Worm (Caenorhabditis elegans): Measurements from ENCODE around the gene nhr-42.

The nhr-42 gene

DNA sequence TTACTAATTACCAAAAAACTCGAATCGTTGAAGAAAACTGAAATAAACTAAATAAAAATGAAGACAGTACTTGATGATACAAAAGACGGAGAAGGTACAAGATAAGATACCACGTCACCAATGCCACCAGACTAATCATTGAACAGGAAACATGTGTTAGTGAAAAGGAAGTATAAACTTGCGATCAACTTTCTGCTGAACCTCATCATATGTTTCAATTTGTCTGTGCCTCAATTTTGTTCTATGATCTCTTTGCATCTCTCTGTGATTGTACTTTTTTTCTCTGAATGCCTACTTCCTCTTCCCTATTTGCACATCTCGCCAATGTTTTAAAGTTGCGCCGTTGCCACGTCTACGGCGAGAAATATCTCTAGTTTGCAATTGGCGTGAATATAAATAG, 4.6 kb upstream of the nhr-42 start (continued):
- TF ChIP-seq nhr-90 (tag; optimal IDR thresholded peaks at IDR 0.05; ENCODE audit: poor library complexity), result peak; percentile 45
- TF ChIP-seq nhr-85 (tag), result peak; percentile 98
- TF ChIP-seq ceh-8 (GFP tag; optimal IDR thresholded peaks at IDR 0.05), result no peak
- peak; percentile 22 to 24 for TF ChIP-seq lsy-2 (tag; optimal IDR thresholded peaks at IDR 0.05)
- TF ChIP-seq nhr-47 (tag; optimal IDR thresholded peaks at IDR 0.05), result peak; percentile 61
- peak; percentile 14 for TF ChIP-seq unc-130 (tag; optimal IDR thresholded peaks at IDR 0.05)
- TF ChIP-seq ceh-88 (GFP tag; IDR thresholded peaks at IDR 0.05), result no peak
- TF ChIP-seq alr-1 (tag; optimal IDR thresholded peaks at IDR 0.05; ENCODE audit: borderline replicate concordance), result no peak
- TF ChIP-seq nhr-19 (GFP tag; conservative IDR thresholded peaks at IDR 0.05), result peak; percentile 72
- no peak for TF ChIP-seq lir-3 (tag; optimal IDR thresholded peaks at IDR 0.05; ENCODE audit: poor library complexity)
- no peak for TF ChIP-seq snpc-4 (tag; optimal IDR thresholded peaks at IDR 0.05)
- TF ChIP-seq nhr-71 (tag; optimal IDR thresholded peaks at IDR 0.05), result peak; percentile 85
- TF ChIP-seq efl-1 (optimal IDR thresholded peaks at IDR 0.05), result no peak
- peak in 1 of 2 experiments; percentile 76 for TF ChIP-seq efl-1 (GFP tag; optimal IDR thresholded peaks at IDR 0.05 in 1 of 2)
- no peak for TF ChIP-seq nhr-12 (tag; optimal IDR thresholded peaks at IDR 0.05)
- TF ChIP-seq C34B4.2 (tag; optimal IDR thresholded peaks at IDR 0.05), result no peak
- TF ChIP-seq hpl-2 (GFP tag; optimal IDR thresholded peaks at IDR 0.05), result peak; percentile 30
- no peak for TF ChIP-seq dsc-1 (tag; optimal IDR thresholded peaks at IDR 0.05)
- no peak for TF ChIP-seq efl-3 (GFP tag; optimal IDR thresholded peaks at IDR 0.05)

- TF ChIP-seq blmp-1 (tag; optimal IDR thresholded peaks at IDR 0.05) (no peak), ztf-4 (tag; optimal IDR thresholded peaks at IDR 0.05) (no peak), sup-37 (GFP tag; optimal IDR thresholded peaks at IDR 0.05) (no peak), efl-1 (optimal IDR thresholded peaks at IDR 0.05) (no peak), efl-1 (GFP tag; optimal IDR thresholded peaks at IDR 0.05 in 1 of 2) (peak in 1 of 2 experiments; percentile 37)
These were observed 1.5 kb upstream of the nhr-42 start, which contains the start of gene nhr-107 for ce11 chrV:6997041-6997552. Gene nhr-107, minus strand, starts transcription at chrV:6997091.

- TF ChIP-seq C16A3.4 (tag; optimal IDR thresholded peaks at IDR 0.05), result no peak
- TF ChIP-seq efl-1 (optimal IDR thresholded peaks at IDR 0.05), result no peak
- peak in 1 of 2 experiments; percentile 75 for TF ChIP-seq efl-1 (GFP tag; optimal IDR thresholded peaks at IDR 0.05 in 1 of 2)
- TF ChIP-seq elt-2 (tag; optimal IDR thresholded peaks at IDR 0.05), result peak; percentile 1
These were observed 2.1 kb downstream of the nhr-42 start for ce11 chrV:7000734-7001133.

DNA sequence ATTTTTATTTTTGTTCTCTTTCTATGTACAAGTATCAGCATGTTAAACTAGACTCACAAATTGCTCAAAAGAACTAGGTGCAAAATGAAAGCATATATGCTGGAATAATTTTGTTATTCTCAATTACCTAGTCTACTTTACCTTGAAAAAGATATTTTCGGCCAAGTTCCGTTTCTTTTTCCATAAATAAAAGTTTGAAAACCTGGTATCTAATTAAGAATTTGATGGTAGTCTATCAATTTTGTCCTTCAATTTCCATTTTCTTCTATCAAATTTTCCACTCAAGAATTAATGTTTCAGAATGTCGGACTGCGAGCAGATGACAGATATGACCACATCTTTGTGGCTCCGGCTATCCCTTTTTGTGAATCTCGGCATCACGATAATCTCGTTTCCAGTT, 5.2 kb downstream of the nhr-42 start, which contains the start of gene srab-4:
Gene srab-4, plus strand, starts transcription at position 301 of the 400 bp plus-strand sequence.
- TF ChIP-seq isw-1 (GFP tag; IDR thresholded peaks at IDR 0.05) (no peak), nhr-237 (tag; optimal IDR thresholded peaks at IDR 0.05) (no peak), Y116A8C.19 (tag; optimal IDR thresholded peaks at IDR 0.05; ENCODE audit: borderline replicate concordance) (no peak), ztf-4 (tag; optimal IDR thresholded peaks at IDR 0.05) (no peak), ceh-8 (GFP tag; optimal IDR thresholded peaks at IDR 0.05) (no peak), unc-62 (GFP tag; optimal IDR thresholded peaks at IDR 0.05) (no peak), lin-39 (tag; optimal IDR thresholded peaks at IDR 0.05) (no peak), ces-1 (GFP tag; optimal IDR thresholded peaks at IDR 0.05) (no peak), nhr-90 (tag; optimal IDR thresholded peaks at IDR 0.05; ENCODE audit: poor library complexity) (no peak)

- TF ChIP-seq vab-15 (tag; optimal IDR thresholded peaks at IDR 0.05), result no peak
- TF ChIP-seq elt-2 (tag; optimal IDR thresholded peaks at IDR 0.05), result no peak
- TF ChIP-seq jun-1 (tag; optimal IDR thresholded peaks at IDR 0.05), result no peak
- TF ChIP-seq aha-1 (tag; optimal IDR thresholded peaks at IDR 0.05), result no peak
- no peak for TF ChIP-seq snpc-4 (tag; optimal IDR thresholded peaks at IDR 0.05)
- TF ChIP-seq sox-4 (tag; optimal IDR thresholded peaks at IDR 0.05), result no peak
- TF ChIP-seq unc-130 (tag; optimal IDR thresholded peaks at IDR 0.05), result no peak
- TF ChIP-seq mef-2 (tag; optimal IDR thresholded peaks at IDR 0.05), result no peak
- no peak for TF ChIP-seq ztf-11 (tag; optimal IDR thresholded peaks at IDR 0.05)
- no peak for TF ChIP-seq Y116A8C.19 (tag; optimal IDR thresholded peaks at IDR 0.05; ENCODE audit: borderline replicate concordance)
- no peak for TF ChIP-seq sup-37 (GFP tag; optimal IDR thresholded peaks at IDR 0.05)
- TF ChIP-seq egl-13 (tag; optimal IDR thresholded peaks at IDR 0.05), result no peak
- TF ChIP-seq pax-3 (tag; optimal IDR thresholded peaks at IDR 0.05), result no peak
- no peak for TF ChIP-seq xbp-1 (tag; optimal IDR thresholded peaks at IDR 0.05)
- TF ChIP-seq tbx-2 (tag; optimal IDR thresholded peaks at IDR 0.05), result no peak
- TF ChIP-seq alr-1 (tag; optimal IDR thresholded peaks at IDR 0.05; ENCODE audit: borderline replicate concordance), result no peak
- TF ChIP-seq nhr-76 (tag; optimal IDR thresholded peaks at IDR 0.05), result no peak
- TF ChIP-seq nhr-90 (tag; optimal IDR thresholded peaks at IDR 0.05; ENCODE audit: poor library complexity), result no peak
- TF ChIP-seq lin-13 (GFP tag; optimal IDR thresholded peaks at IDR 0.05), result no peak
These were observed 7.3 kb downstream of the nhr-42 start, which contains the start of gene spig-10 for ce11 chrV:7005964-7006363. Gene spig-10, plus strand, starts transcription at chrV:7006264.
